Worm (Caenorhabditis elegans) whole organism, L1 larva: ENCODE data around the gene mboa-2.

ENCODE experiments used
- C04F5.9 ChIP-seq: sonication (generic microtip); optimal IDR thresholded peaks from 2 replicates; lab custom pipeline; 2016; ENCODE audit warnings: missing genetic modification characterization, missing compliant biosample characterization
- C16A3.4 ChIP-seq: fragments of 150-350 bp; optimal IDR thresholded peaks from 2 replicates; lab custom pipeline; 2014; ENCODE audit warnings: missing biosample characterization, missing genetic modification characterization
- aha-1 ChIP-seq: fragments of 150-350 bp; optimal IDR thresholded peaks from 2 replicates; lab custom pipeline; 2014; ENCODE audit warnings: missing biosample characterization, missing genetic modification characterization
- aly-2 ChIP-seq: fragments of 150-350 bp; optimal IDR thresholded peaks from 2 replicates; lab custom pipeline; 2014; ENCODE audit warnings: missing biosample characterization, missing genetic modification characterization
- ama-1 ChIP-seq: fragments of 150-350 bp; optimal IDR thresholded peaks from 2 replicates; lab custom pipeline; 2014
- blmp-1 ChIP-seq: fragments of 150-350 bp; optimal IDR thresholded peaks from 2 replicates; lab custom pipeline; 2014; ENCODE audit warnings: missing biosample characterization, missing genetic modification characterization
- ceh-82 ChIP-seq, 3 experiments: fragments of 150-350 bp in 1 of 3; sonication (generic microtip) in 2 of 3; optimal IDR thresholded peaks; 2 replicates each; lab custom pipeline; 2014 to 2017; ENCODE audit warnings: missing biosample characterization in 3 of 3, missing genetic modification characterization in 3 of 3
- ces-1 ChIP-seq: fragments of 150-350 bp; optimal IDR thresholded peaks from 2 replicates; lab custom pipeline; 2014; ENCODE audit warnings: missing biosample characterization, missing genetic modification reagents, missing genetic modification characterization
- efl-3 ChIP-seq: fragments of 200-800 bp; sonication (Bioruptor generic); optimal IDR thresholded peaks from 2 replicates; lab custom pipeline; 2018; ENCODE audit warnings: mild to moderate bottlenecking, missing genetic modification characterization, missing compliant biosample characterization
- egl-13 ChIP-seq: sonication (generic microtip); optimal IDR thresholded peaks from 2 replicates; lab custom pipeline; 2016; ENCODE audit warnings: missing genotype, missing genetic modification reagents, missing genetic modification characterization, missing compliant biosample characterization
- elt-2 ChIP-seq: sonication (generic microtip); optimal IDR thresholded peaks from 2 replicates; lab custom pipeline; 2016; ENCODE audit warnings: missing genetic modification characterization, mild to moderate bottlenecking, inconsistent platforms, missing compliant biosample characterization, missing genetic modification reagents
- elt-3 ChIP-seq, 6 experiments: fragments of 150-350 bp in 1 of 6; sonication (generic microtip); optimal IDR thresholded peaks; 2 replicates each; lab custom pipeline; 2017 to 2018; ENCODE audit warnings: missing biosample characterization in 6 of 6, missing genetic modification characterization in 6 of 6, inconsistent platforms in 1 of 6
- fkh-4 ChIP-seq: sonication (generic microtip); optimal IDR thresholded peaks from 2 replicates; lab custom pipeline; 2016; ENCODE audit warnings: missing compliant biosample characterization, missing genetic modification characterization, borderline replicate concordance
- fkh-8 ChIP-seq: sonication (generic microtip); optimal IDR thresholded peaks from 2 replicates; lab custom pipeline; 2016; ENCODE audit warnings: mild to moderate bottlenecking, missing genetic modification characterization, missing compliant biosample characterization
- fos-1 ChIP-seq: fragments of 150-350 bp; optimal IDR thresholded peaks from 2 replicates; lab custom pipeline; 2014; ENCODE audit warnings: missing biosample characterization, missing genetic modification characterization
- hlh-4 ChIP-seq: sonication (generic microtip); optimal IDR thresholded peaks from 2 replicates; lab custom pipeline; 2016; ENCODE audit warnings: mild to moderate bottlenecking, missing genetic modification characterization, missing compliant biosample characterization
- lin-14 ChIP-seq: fragments of 200-800 bp; sonication (Bioruptor generic); optimal IDR thresholded peaks from 2 replicates; lab custom pipeline; 2018; ENCODE audit warnings: mild to moderate bottlenecking, missing genetic modification characterization, moderate library complexity, missing compliant biosample characterization
- lin-35 ChIP-seq, 2 experiments: fragments of 150-350 bp; optimal IDR thresholded peaks; 2 replicates each; lab custom pipeline; 2014; ENCODE audit warnings: missing biosample characterization in 2 of 2, missing genetic modification characterization in 2 of 2, missing genetic modification reagents in 2 of 2
- mdl-1 ChIP-seq, 2 experiments: fragments of 150-350 bp; optimal IDR thresholded peaks; 2 replicates each; lab custom pipeline; 2014 to 2017; ENCODE audit warnings: missing biosample characterization in 2 of 2, missing genetic modification characterization in 2 of 2, inconsistent platforms in 1 of 2
- nhr-11 ChIP-seq: fragments of 150-350 bp; optimal IDR thresholded peaks from 2 replicates; lab custom pipeline; 2014; ENCODE audit warnings: missing biosample characterization, missing genetic modification characterization
- nhr-19 ChIP-seq: fragments of 200-800 bp; sonication (Bioruptor generic); conservative IDR thresholded peaks from 2 replicates; pipeline ENCODE4 v1.3.6; 2022; ENCODE audit warnings: missing genetic modification characterization, missing compliant biosample characterization
- nhr-20 ChIP-seq: sonication (generic microtip); optimal IDR thresholded peaks from 2 replicates; lab custom pipeline; 2016; ENCODE audit warnings: mild to moderate bottlenecking, missing genetic modification characterization, missing compliant biosample characterization
- nhr-237 ChIP-seq: fragments of 150-350 bp; optimal IDR thresholded peaks from 2 replicates; lab custom pipeline; 2014; ENCODE audit warnings: missing biosample characterization, missing genetic modification characterization
- nhr-28 ChIP-seq: fragments of 150-350 bp; optimal IDR thresholded peaks from 2 replicates; lab custom pipeline; 2014; ENCODE audit warnings: missing biosample characterization, missing genetic modification characterization
- nhr-47 ChIP-seq: sonication (generic microtip); optimal IDR thresholded peaks from 2 replicates; lab custom pipeline; 2016; ENCODE audit warnings: mild to moderate bottlenecking, missing genetic modification characterization, moderate library complexity, missing compliant biosample characterization
- nhr-76 ChIP-seq: sonication (generic microtip); optimal IDR thresholded peaks from 2 replicates; lab custom pipeline; 2017; ENCODE audit warnings: missing biosample characterization, missing genetic modification characterization
- nhr-85 ChIP-seq: sonication (generic microtip); peaks from one replicate; lab custom pipeline; 2016; ENCODE audit warnings: missing genetic modification characterization, inconsistent platforms, missing compliant biosample characterization
- pax-3 ChIP-seq: fragments of 200-800 bp; sonication (Bioruptor generic); optimal IDR thresholded peaks from 2 replicates; lab custom pipeline; 2018; ENCODE audit warnings: mild to moderate bottlenecking, missing genetic modification characterization, moderate library complexity, missing compliant biosample characterization
- rnt-1 ChIP-seq: sonication (generic microtip); optimal IDR thresholded peaks from 2 replicates; lab custom pipeline; 2016; ENCODE audit warnings: mild to moderate bottlenecking, missing genetic modification characterization, moderate library complexity, missing compliant biosample characterization
- skn-1 ChIP-seq: fragments of 150-350 bp; optimal IDR thresholded peaks from 2 replicates; lab custom pipeline; 2014; ENCODE audit warnings: missing biosample characterization, missing genetic modification characterization
- sup-37 ChIP-seq: fragments of 200-800 bp; sonication (Bioruptor generic); optimal IDR thresholded peaks from 2 replicates; lab custom pipeline; 2018; ENCODE audit warnings: mild to moderate bottlenecking, missing genetic modification characterization, missing compliant biosample characterization
- tbx-2 ChIP-seq: sonication (generic microtip); optimal IDR thresholded peaks from 2 replicates; lab custom pipeline; 2016; ENCODE audit warnings: missing genetic modification characterization, missing compliant biosample characterization
- unc-30 ChIP-seq: sonication (generic microtip); optimal IDR thresholded peaks from 2 replicates; lab custom pipeline; 2017; ENCODE audit warnings: missing biosample characterization, missing genetic modification characterization
- unc-62 ChIP-seq: fragments of 150-350 bp; optimal IDR thresholded peaks from 2 replicates; lab custom pipeline; 2014; ENCODE audit warnings: missing biosample characterization, missing genetic modification reagents, missing genetic modification characterization
- unc-86 ChIP-seq: sonication (generic microtip); optimal IDR thresholded peaks from 2 replicates; lab custom pipeline; 2016; ENCODE audit warnings: missing genetic modification characterization, missing compliant biosample characterization
- vab-15 ChIP-seq: sonication (generic microtip); optimal IDR thresholded peaks from 2 replicates; lab custom pipeline; 2017; ENCODE audit warnings: missing genotype, mild to moderate bottlenecking, missing genetic modification characterization, missing compliant biosample characterization
- ztf-4 ChIP-seq: fragments of 150-350 bp; optimal IDR thresholded peaks from 2 replicates; lab custom pipeline; 2014; ENCODE audit warnings: missing biosample characterization, missing genetic modification characterization

Gene mboa-2

ce11 chrV:11071453-11071852, 50.8 kb downstream of the mboa-2 start:
- peak; percentile 27 for TF ChIP-seq nhr-11 (tag; lab: Kevin White, UChicago)
- TF ChIP-seq sup-37, result no peak
- TF ChIP-seq nhr-19 (GFP tag; lab: Robert Waterston, UW), result 0 out of 2 replicates have a peak, but pooled peaks have one; percentile 2
- TF ChIP-seq aly-2, result peak; percentile 95

ce11 chrV:11070388-11070787, 51.9 kb downstream of the mboa-2 start:
- TF ChIP-seq unc-62 (GFP tag; lab: Kevin White, UChicago) (no peak), C16A3.4 (tag; lab: Kevin White, UChicago) (peak; percentile 20), ztf-4 (tag; lab: Kevin White, UChicago) (no peak), elt-3 (tag; optimal IDR thresholded peaks at IDR 0.05; lab: Kevin White, UChicago) (no peak), unc-86 (tag; lab: Kevin White, UChicago) (no peak), elt-2 (peak; percentile 25), sup-37 (no peak), lin-14 (peak; percentile 63), fos-1 (no peak), fkh-4 (tag; lab: Kevin White, UChicago) (no peak), aha-1 (no peak), blmp-1 (tag; lab: Kevin White, UChicago) (peak; percentile 58), ama-1 (lab: Kevin White, UChicago) (no peak), nhr-237 (no peak), pax-3 (tag; lab: Kevin White, UChicago) (no peak), egl-13 (tag; lab: Kevin White, UChicago) (no peak), fkh-8 (tag; lab: Kevin White, UChicago) (no peak), ces-1 (no peak), mdl-1 (tag; optimal IDR thresholded peaks at IDR 0.05; lab: Kevin White, UChicago) (no peak), skn-1 (tag; lab: Kevin White, UChicago) (no peak), ceh-82 (tag; optimal IDR thresholded peaks at IDR 0.05; lab: Kevin White, UChicago) (no peak), efl-3 (GFP tag; lab: Kevin White, UChicago) (no peak), nhr-85 (tag; lab: Kevin White, UChicago) (peak; percentile 73), nhr-28 (no peak), nhr-20 (tag; lab: Kevin White, UChicago) (peak; percentile 16), C04F5.9 (no peak), vab-15 (tag; lab: Kevin White, UChicago) (no peak), rnt-1 (tag; lab: Kevin White, UChicago) (no peak), hlh-4 (tag; lab: Kevin White, UChicago) (no peak), tbx-2 (tag; lab: Kevin White, UChicago) (no peak), nhr-76 (no peak), unc-30 (tag; lab: Kevin White, UChicago) (no peak), lin-35 (GFP tag; optimal IDR thresholded peaks at IDR 0.05; lab: Kevin White, UChicago) (peak in 1 of 2 experiments; percentile 18), nhr-47 (tag; lab: Kevin White, UChicago) (no peak)
